Fruit fly (Drosophila melanogaster): ENCODE data around the gene sti.
A peak's percentile ranks its signal among the peaks of the same experiment; 100 is the strongest.

The sti gene

dm6 chr3L:12523941-12524340, 9.3 kb upstream of the sti start, which contains the start of the genes ver and Gcn5:
ver (plus strand) TSS chr3L:12523987.
Gcn5 (minus strand) TSS chr3L:12524014.
- TF ChIP-seq Dfd (GFP tag; optimal IDR thresholded peaks at IDR 0.05): no peak
- TF ChIP-seq Vsx2 (GFP tag; optimal IDR thresholded peaks at IDR 0.05; ENCODE audit: partially characterized antibody): no peak
- peak; percentile 84 for TF ChIP-seq Mio (GFP tag; optimal IDR thresholded peaks at IDR 0.05)
- TF ChIP-seq Rel (GFP tag; optimal IDR thresholded peaks at IDR 0.05): peak; percentile 89
- TF ChIP-seq Rel (tag; optimal IDR thresholded peaks at IDR 0.05): peak; percentile 92
- TF ChIP-seq Myc (optimal IDR thresholded peaks at IDR 0.05): no peak
- TF ChIP-seq jim (GFP tag; optimal IDR thresholded peaks at IDR 0.05): peak; percentile 85
- peak; percentile 89 to 99 for TF ChIP-seq foxo (GFP tag; optimal IDR thresholded peaks at IDR 0.05)
- peak; percentile 97 for TF ChIP-seq fru (GFP tag; optimal IDR thresholded peaks at IDR 0.05)
- peak; percentile 85 for TF ChIP-seq sv (GFP tag; optimal IDR thresholded peaks at IDR 0.05)
- TF ChIP-seq lola (GFP tag; optimal IDR thresholded peaks at IDR 0.05): no peak
- TF ChIP-seq h (GFP tag; optimal IDR thresholded peaks at IDR 0.05): peak; percentile 99
- peak; percentile 97 for TF ChIP-seq Jra (GFP tag; optimal IDR thresholded peaks at IDR 0.05)
- TF ChIP-seq brk (GFP tag; optimal IDR thresholded peaks at IDR 0.05): peak; percentile 98
- TF ChIP-seq OdsH (GFP tag; optimal IDR thresholded peaks at IDR 0.05): peak; percentile 99
- TF ChIP-seq usp (GFP tag; optimal IDR thresholded peaks at IDR 0.05): no peak
- TF ChIP-seq ey (GFP tag; optimal IDR thresholded peaks at IDR 0.05): peak; percentile 98
- no peak for TF ChIP-seq tai (GFP tag; optimal IDR thresholded peaks at IDR 0.05)
- TF ChIP-seq Hr78 (GFP tag; optimal IDR thresholded peaks at IDR 0.05): no peak
- peak; percentile 91 for TF ChIP-seq woc (GFP tag; optimal IDR thresholded peaks at IDR 0.05)
- peak; percentile 98 for TF ChIP-seq Hnf4 (GFP tag; optimal IDR thresholded peaks at IDR 0.05)
- peak; percentile 99 for TF ChIP-seq rgr (GFP tag; optimal IDR thresholded peaks at IDR 0.05)
- TF ChIP-seq CG32264 (GFP tag; optimal IDR thresholded peaks at IDR 0.05): peak; percentile 87
- peak; percentile 98 for TF ChIP-seq sage (GFP tag; optimal IDR thresholded peaks at IDR 0.05)
- TF ChIP-seq dl (GFP tag; optimal IDR thresholded peaks at IDR 0.05; ENCODE audit: insufficient read depth in 1 of 2, partially characterized antibody in 2 of 2): no peak
- TF ChIP-seq psq (GFP tag; optimal IDR thresholded peaks at IDR 0.05): peak; percentile 97
- peak; percentile 95 for TF ChIP-seq dsf (GFP tag; optimal IDR thresholded peaks at IDR 0.05; ENCODE audit: borderline replicate concordance)
- no peak for TF ChIP-seq pan (optimal IDR thresholded peaks at IDR 0.05)
- TF ChIP-seq CG9705 (GFP tag; optimal IDR thresholded peaks at IDR 0.05): peak; percentile 97
- peak; percentile 91 for TF ChIP-seq GATAd (GFP tag; optimal IDR thresholded peaks at IDR 0.05)
- peak; percentile 96 for TF ChIP-seq dmrt93B (GFP tag; optimal IDR thresholded peaks at IDR 0.05)
- TF ChIP-seq HLH106 (tag; optimal IDR thresholded peaks at IDR 0.05): peak; percentile 98
- no peak for TF ChIP-seq Abd-B (GFP tag; optimal IDR thresholded peaks at IDR 0.05)
- TF ChIP-seq CrebA (GFP tag; optimal IDR thresholded peaks at IDR 0.05; ENCODE audit: borderline replicate concordance): no peak
- TF ChIP-seq Sp1 (GFP tag; optimal IDR thresholded peaks at IDR 0.05): peak; percentile 99
- TF ChIP-seq N (GFP tag; optimal IDR thresholded peaks at IDR 0.05): no peak
- peak; percentile 90 for TF ChIP-seq Hr83 (GFP tag; optimal IDR thresholded peaks at IDR 0.05; ENCODE audit: poor library complexity, severe bottlenecking)
- TF ChIP-seq Dif (GFP tag; optimal IDR thresholded peaks at IDR 0.05; ENCODE audit: partially characterized antibody): no peak
- peak; percentile 97 for TF ChIP-seq br (GFP tag; optimal IDR thresholded peaks at IDR 0.05)

dm6 chr3L:12519315-12519714, 4.7 kb upstream of the sti start:
- TF ChIP-seq pan (optimal IDR thresholded peaks at IDR 0.05) (no peak), Abd-B (GFP tag; optimal IDR thresholded peaks at IDR 0.05) (no peak), Hnf4 (GFP tag; optimal IDR thresholded peaks at IDR 0.05) (no peak), Rel (GFP tag; optimal IDR thresholded peaks at IDR 0.05) (no peak), Rel (tag; optimal IDR thresholded peaks at IDR 0.05) (peak; percentile 38), lola (GFP tag; optimal IDR thresholded peaks at IDR 0.05) (no peak), CrebA (GFP tag; optimal IDR thresholded peaks at IDR 0.05; ENCODE audit: borderline replicate concordance) (no peak), tai (GFP tag; optimal IDR thresholded peaks at IDR 0.05) (no peak), Sp1 (GFP tag; optimal IDR thresholded peaks at IDR 0.05) (no peak), sv (GFP tag; optimal IDR thresholded peaks at IDR 0.05) (no peak), br (GFP tag; optimal IDR thresholded peaks at IDR 0.05) (no peak), h (GFP tag; optimal IDR thresholded peaks at IDR 0.05) (peak; percentile 25), N (GFP tag; optimal IDR thresholded peaks at IDR 0.05) (no peak), rgr (GFP tag; optimal IDR thresholded peaks at IDR 0.05) (no peak), CG9705 (GFP tag; optimal IDR thresholded peaks at IDR 0.05) (no peak), GATAd (GFP tag; optimal IDR thresholded peaks at IDR 0.05) (no peak), CG32264 (GFP tag; optimal IDR thresholded peaks at IDR 0.05) (no peak), dl (GFP tag; optimal IDR thresholded peaks at IDR 0.05; ENCODE audit: insufficient read depth in 1 of 2, partially characterized antibody in 2 of 2) (no peak), Myc (optimal IDR thresholded peaks at IDR 0.05) (no peak), Hr83 (GFP tag; optimal IDR thresholded peaks at IDR 0.05; ENCODE audit: poor library complexity, severe bottlenecking) (no peak), brk (GFP tag; optimal IDR thresholded peaks at IDR 0.05) (no peak), Dif (GFP tag; optimal IDR thresholded peaks at IDR 0.05; ENCODE audit: partially characterized antibody) (peak; percentile 8), Vsx2 (GFP tag; optimal IDR thresholded peaks at IDR 0.05; ENCODE audit: partially characterized antibody) (no peak)

All from whole organism, wandering third instar larva.